Fruit fly (Drosophila melanogaster) whole organism: Measurements from ENCODE around the gene CG13046.

Experiments
- Dll ChIP-seq: fragments of >200 bp; optimal IDR thresholded peaks from 2 replicates; lab custom pipeline; 2017
- EcR ChIP-seq, 2 experiments: fragments of >200 bp; optimal IDR thresholded peaks; 2 replicates each; lab custom pipeline; 2017; ENCODE audit warnings: missing biosample characterization in 2 of 2, missing genetic modification characterization in 2 of 2, missing genetic modification reagents in 2 of 2
- pan ChIP-seq: fragments of >200 bp; optimal IDR thresholded peaks from 2 replicates; lab custom pipeline; 2017
- psq ChIP-seq: fragments of >200 bp; optimal IDR thresholded peaks from 2 replicates; lab custom pipeline; 2017
- usp ChIP-seq: fragments of >200 bp; optimal IDR thresholded peaks from 2 replicates; lab custom pipeline; 2017; ENCODE audit warnings: missing biosample characterization, missing genetic modification characterization, mixed read lengths

dm6 chr3L:16319399-16319906 is 31.2 kb upstream of the CG13046 start, which contains the start of the genes CG13041 and CG13060:
- TF ChIP-seq pan (lab: Kevin White, UChicago) (no peak), psq (no peak), usp (no peak), Dll (no peak), EcR (GFP tag; optimal IDR thresholded peaks at IDR 0.05; lab: Kevin White, UChicago) (no peak)
